Fruit fly (Drosophila melanogaster): Measurements from ENCODE around the gene Fur1.

The Fur1 gene

DNA sequence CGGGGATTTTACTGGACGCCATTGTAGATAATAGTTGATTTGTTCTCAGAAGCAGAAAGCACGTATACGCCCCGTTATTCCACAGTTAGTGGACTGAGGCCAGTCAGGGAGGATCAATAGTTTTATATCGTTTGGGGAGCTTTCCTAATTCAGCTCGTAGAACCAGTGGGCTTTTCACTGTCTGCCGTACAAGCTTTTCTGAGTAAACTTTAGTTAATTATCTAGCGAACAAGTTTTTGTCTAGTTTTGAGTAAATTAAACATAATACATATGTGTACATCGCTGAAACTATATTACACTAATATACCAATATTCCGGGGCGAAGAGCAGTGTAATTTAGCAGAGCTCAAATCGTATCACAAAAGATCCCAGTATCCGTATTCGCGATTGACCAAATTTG is 150.2 kb downstream of the Fur1 start, which contains the start of gene CG10562:
TSS of gene CG10562 (minus strand) at position 101 of the 400 bp plus-strand sequence.
- no peak for TF ChIP-seq ttk (optimal IDR thresholded peaks at IDR 0.05)
- TF ChIP-seq insv (optimal IDR thresholded peaks at IDR 0.05), result no peak
- TF ChIP-seq Sin3A (optimal IDR thresholded peaks at IDR 0.05), result no peak
- TF ChIP-seq h (optimal IDR thresholded peaks at IDR 0.05), result no peak
- no peak for TF ChIP-seq Myc (optimal IDR thresholded peaks at IDR 0.05)
- TF ChIP-seq psq (optimal IDR thresholded peaks at IDR 0.05), result no peak

DNA sequence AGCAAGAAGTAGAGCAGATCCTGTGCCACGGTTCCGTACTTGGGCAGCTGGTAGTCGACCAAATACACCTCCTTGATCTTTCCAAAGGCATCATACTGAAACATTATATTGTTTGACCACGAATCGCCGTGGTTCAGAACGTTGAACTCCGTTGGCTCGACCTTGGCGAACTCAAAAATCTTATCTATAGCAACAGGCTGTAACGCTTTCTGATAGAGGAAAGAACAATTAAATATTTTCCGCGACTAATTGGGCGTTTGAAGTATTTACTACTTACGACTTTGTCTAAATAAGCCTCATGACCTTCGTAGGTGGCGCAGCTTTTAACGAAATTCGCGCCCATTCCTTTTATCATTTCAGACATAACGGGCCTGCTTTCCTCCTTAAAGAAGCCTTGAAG is 151.2 kb downstream of the Fur1 start:
- TF ChIP-seq insv (optimal IDR thresholded peaks at IDR 0.05) (no peak), psq (optimal IDR thresholded peaks at IDR 0.05) (no peak), Myc (optimal IDR thresholded peaks at IDR 0.05) (no peak), ttk (optimal IDR thresholded peaks at IDR 0.05) (no peak), h (optimal IDR thresholded peaks at IDR 0.05) (no peak), Sin3A (optimal IDR thresholded peaks at IDR 0.05) (no peak)

DNA sequence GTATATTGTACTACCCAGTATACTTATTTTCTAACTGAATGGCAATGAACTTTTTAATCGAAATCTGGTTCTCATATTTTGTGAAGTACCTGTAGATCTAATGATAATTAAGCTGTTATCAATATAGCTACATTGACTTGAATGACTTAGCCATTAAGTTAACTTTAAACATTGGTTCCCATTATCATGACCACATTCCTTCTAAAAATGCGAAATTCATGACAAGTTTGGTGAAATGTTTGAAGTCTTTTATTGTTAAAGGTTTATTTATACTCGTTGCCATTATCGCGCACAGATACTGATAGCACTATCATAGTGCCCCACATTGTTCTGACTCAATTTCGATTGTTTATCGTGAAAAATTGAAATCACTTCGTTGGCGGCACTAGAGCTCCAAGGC is 152.0 kb downstream of the Fur1 start:
- TF ChIP-seq Sin3A (optimal IDR thresholded peaks at IDR 0.05), result no peak
- no peak for TF ChIP-seq ttk (optimal IDR thresholded peaks at IDR 0.05)
- no peak for TF ChIP-seq psq (optimal IDR thresholded peaks at IDR 0.05)

DNA sequence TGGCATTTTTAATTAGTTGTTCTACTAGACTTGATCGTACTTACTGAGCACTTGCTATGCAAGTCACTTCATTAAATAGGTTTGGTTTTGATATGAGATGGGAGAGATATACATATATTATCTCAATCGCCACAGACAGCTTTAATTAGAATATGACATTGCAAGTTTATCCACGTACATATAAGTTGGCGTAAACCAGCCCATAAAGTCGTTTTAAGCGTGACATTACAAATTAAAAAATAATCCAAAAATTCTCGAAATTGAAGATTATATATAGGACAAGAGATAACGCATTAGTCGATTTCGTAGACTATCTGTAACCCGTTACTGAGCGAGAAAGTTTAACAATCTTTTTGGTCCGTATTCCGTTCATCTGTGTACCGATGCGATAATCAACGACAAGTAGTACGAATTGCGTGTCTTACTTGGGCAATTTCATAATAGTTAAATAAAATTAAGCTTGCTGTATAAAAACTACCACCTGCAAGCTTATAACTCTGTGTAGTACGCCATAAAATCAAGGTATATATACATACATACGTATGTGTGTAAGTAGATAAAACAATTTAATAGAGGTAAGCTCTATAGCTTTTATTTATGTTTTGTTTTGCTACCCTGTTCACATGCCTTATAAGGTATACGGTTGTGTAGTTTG is 152.7 kb downstream of the Fur1 start, which contains the start of gene CG10560:
TSS of gene CG10560 (minus strand) at position 51 of the 655 bp plus-strand sequence.
- TF ChIP-seq Sin3A (optimal IDR thresholded peaks at IDR 0.05) (no peak), Myc (optimal IDR thresholded peaks at IDR 0.05) (no peak), psq (optimal IDR thresholded peaks at IDR 0.05) (no peak), ttk (optimal IDR thresholded peaks at IDR 0.05) (no peak), insv (optimal IDR thresholded peaks at IDR 0.05) (no peak), h (optimal IDR thresholded peaks at IDR 0.05) (no peak)

DNA sequence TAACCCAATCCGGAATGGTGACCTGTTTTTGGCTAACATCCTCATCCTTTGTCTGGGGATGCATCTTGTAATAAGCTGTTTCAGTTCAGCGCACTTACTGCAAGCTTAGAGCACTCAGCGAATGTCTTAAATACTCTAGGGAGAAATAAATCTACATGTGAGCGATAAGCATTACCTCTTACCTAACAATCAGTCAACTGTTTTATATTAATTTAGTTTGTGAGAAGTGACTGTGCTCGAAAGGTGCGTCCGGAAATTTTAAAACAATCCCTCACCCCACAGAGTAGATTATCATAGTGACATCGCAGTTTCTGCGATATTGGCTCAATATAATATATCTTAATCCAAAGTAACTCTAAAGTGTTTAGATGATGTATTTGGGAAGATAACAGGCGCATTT is 154.8 kb downstream of the Fur1 start, which contains the start of gene CG10553:
TSS of gene CG10553 (minus strand) at position 101 of the 400 bp plus-strand sequence.
- TF ChIP-seq psq (optimal IDR thresholded peaks at IDR 0.05) (no peak), insv (optimal IDR thresholded peaks at IDR 0.05) (no peak), h (optimal IDR thresholded peaks at IDR 0.05) (no peak), Myc (optimal IDR thresholded peaks at IDR 0.05) (no peak), ttk (optimal IDR thresholded peaks at IDR 0.05) (no peak), Sin3A (optimal IDR thresholded peaks at IDR 0.05) (no peak)

DNA sequence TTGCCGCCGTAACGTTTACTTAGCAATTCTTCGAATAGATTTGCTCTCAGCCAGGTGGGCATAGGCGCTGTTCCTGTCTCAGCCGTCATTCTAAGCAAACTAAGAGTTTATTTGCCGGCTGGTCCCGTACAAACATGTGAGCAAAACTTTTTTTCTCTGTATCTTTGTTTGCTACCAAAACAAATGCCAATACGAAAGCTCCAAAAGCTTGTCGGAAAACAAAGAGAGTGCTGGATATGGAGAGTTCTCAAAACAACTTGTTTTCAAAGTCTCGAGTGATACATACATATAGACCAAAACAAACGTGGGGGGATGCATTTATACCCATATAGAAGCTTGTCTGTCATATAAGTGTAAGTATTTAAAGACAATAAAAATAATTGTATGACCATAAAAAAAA is 156.8 kb downstream of the Fur1 start, which contains the start of gene CG10559:
TSS of gene CG10559 (minus strand) at position 101 of the 400 bp plus-strand sequence.
- TF ChIP-seq Myc (optimal IDR thresholded peaks at IDR 0.05), result no peak
- TF ChIP-seq insv (optimal IDR thresholded peaks at IDR 0.05), result no peak
- no peak for TF ChIP-seq h (optimal IDR thresholded peaks at IDR 0.05)
- TF ChIP-seq ttk (optimal IDR thresholded peaks at IDR 0.05), result no peak
- no peak for TF ChIP-seq psq (optimal IDR thresholded peaks at IDR 0.05)
- TF ChIP-seq Sin3A (optimal IDR thresholded peaks at IDR 0.05), result no peak

DNA sequence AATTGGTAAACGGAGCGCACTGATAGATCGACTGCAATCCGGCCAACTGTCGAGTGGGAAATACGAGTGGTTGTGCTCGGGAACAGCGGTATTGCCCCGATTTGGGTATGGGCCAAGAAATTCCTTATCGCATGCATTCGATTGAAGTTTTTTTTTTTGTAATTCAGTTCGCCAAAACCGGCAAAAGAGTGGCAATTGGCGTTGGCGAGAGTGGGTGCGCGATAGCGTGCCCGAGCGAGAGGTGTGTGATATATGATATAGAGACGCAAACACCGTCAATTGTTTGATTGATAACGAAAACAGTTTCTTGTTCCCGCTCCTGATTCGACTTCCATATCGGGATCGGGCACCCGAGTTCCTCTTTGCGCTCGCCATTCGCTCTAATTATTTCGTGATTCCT is 159.1 kb downstream of the Fur1 start, which contains the start of gene CG31087:
TSS of gene CG31087 (minus strand) at position 63 of the 400 bp plus-strand sequence.
- no peak for TF ChIP-seq ttk (optimal IDR thresholded peaks at IDR 0.05)
- TF ChIP-seq insv (optimal IDR thresholded peaks at IDR 0.05), result no peak
- TF ChIP-seq Myc (optimal IDR thresholded peaks at IDR 0.05), result no peak
- TF ChIP-seq psq (optimal IDR thresholded peaks at IDR 0.05), result no peak
- TF ChIP-seq Sin3A (optimal IDR thresholded peaks at IDR 0.05), result no peak
- TF ChIP-seq h (optimal IDR thresholded peaks at IDR 0.05), result no peak

DNA sequence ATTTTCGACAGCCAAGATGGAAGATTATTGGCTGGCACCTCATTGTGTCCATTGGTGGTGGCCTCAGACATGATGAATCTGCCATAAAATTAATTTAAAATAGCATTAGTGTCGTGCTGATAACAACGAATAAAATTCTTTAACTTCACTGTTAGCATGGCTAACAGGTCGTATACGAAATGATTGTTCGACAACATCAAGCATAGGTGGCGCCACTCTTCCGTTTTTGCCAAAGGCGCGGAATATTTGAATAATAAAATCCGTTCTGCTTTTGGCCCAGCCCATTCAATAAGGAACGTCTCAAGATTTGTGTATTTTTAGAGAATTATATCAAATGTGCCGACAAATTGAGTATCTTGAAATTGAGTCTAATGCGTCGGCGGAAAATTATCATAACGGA is 160.3 kb downstream of the Fur1 start:
- TF ChIP-seq h (optimal IDR thresholded peaks at IDR 0.05) (no peak), Myc (optimal IDR thresholded peaks at IDR 0.05) (no peak), psq (optimal IDR thresholded peaks at IDR 0.05) (no peak), insv (optimal IDR thresholded peaks at IDR 0.05) (no peak), ttk (optimal IDR thresholded peaks at IDR 0.05) (no peak), Sin3A (optimal IDR thresholded peaks at IDR 0.05) (no peak)

DNA sequence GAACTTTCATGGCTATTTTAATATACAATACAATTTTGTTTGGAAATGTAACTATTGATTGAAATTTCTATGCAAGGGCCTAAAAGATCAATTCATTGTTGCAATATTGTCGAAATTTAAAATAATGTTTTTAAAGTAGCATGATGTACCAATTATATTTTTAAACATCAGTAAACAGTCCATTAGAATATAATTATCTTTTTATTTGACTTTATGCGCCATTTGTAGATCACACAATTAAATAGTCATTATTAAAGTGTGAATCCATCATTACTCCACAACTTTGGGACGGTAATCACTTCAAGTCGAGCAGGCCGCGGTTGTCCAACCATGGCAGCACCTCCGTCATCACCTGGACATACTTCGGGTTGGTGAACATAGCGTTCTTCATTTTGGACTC is 162.0 kb downstream of the Fur1 start, which contains the start of gene CG31099:
TSS of gene CG31099 (minus strand) at position 101 of the 400 bp plus-strand sequence.
- TF ChIP-seq Sin3A (optimal IDR thresholded peaks at IDR 0.05) (no peak), ttk (optimal IDR thresholded peaks at IDR 0.05) (no peak), insv (optimal IDR thresholded peaks at IDR 0.05) (no peak), psq (optimal IDR thresholded peaks at IDR 0.05) (no peak), h (optimal IDR thresholded peaks at IDR 0.05) (no peak), Myc (optimal IDR thresholded peaks at IDR 0.05) (no peak)

DNA sequence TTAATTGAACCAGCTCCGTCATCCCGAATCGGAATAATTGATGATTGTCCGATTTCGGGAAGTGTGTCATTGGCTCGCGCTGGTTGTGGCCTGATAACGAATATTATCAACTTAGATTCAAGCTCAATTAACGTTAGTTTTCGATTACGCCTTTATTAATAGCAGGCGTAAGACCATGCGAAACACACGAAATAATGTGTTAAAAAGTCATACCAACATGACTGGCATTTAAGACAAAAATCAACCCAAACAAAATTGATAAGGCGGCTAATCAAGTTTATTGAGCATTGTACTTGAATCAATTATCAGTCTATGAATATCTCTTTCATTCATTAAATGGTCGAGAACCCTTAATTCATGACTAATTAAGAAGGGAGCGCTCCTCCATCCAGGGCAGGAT is 163.7 kb downstream of the Fur1 start:
- no peak for TF ChIP-seq psq (optimal IDR thresholded peaks at IDR 0.05)

DNA sequence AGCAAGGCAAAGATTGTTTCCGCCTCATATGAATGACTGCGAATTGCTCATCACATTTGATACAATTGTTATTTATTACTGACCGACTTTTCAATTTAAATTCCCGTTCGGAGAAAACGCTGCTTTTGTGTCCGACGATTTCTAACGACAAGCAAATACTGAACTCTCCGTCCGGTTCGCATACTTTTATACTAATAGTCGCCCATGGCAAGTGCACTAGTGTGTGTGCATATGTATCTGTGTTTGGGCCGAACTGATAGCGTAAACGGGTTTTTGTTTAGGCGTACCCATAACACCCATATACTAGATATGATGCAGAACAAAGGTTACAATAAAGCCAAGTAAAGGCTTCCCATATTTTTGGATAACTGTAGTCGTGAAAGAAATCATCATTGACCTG is 164.6 kb downstream of the Fur1 start, which contains the start of gene CG10550:
TSS of gene CG10550 (minus strand) at position 164 of the 400 bp plus-strand sequence.
- TF ChIP-seq psq (optimal IDR thresholded peaks at IDR 0.05) (no peak), Sin3A (optimal IDR thresholded peaks at IDR 0.05) (no peak), ttk (optimal IDR thresholded peaks at IDR 0.05) (no peak), h (optimal IDR thresholded peaks at IDR 0.05) (no peak), Myc (optimal IDR thresholded peaks at IDR 0.05) (no peak), insv (optimal IDR thresholded peaks at IDR 0.05) (no peak)

DNA sequence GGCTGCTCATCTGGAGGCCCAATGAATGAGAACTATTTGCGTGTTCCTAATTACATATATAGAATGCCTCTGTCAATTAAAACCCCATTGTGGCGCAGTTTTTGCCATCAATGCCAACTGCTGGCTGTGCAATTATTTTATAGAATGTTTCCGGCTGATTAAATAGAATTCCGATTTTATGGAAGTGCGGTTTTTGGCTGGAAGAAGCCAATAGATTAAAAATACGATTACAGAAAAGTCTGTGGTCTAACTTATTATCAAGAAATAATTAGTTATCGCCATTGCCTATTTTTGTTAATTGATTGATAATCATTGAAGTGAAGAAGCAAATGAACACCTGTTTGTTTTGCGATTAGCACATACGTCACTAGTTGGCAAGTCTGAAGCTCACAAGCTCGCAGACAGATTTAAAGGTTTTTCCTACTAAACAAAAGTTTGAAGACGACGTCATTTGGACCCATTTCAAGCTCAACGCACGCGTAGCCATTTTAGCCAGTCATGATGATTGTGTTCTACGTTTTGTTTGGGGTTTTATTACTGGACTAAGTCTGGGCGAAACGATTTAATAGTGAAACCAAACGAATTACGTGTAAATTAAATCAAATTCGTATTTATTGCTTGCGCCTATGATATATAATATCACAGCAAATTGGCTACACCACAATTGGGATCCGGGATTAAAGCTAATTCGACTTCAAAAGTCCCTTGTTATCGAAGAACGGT is 166.9 kb downstream of the Fur1 start:
- TF ChIP-seq Myc (optimal IDR thresholded peaks at IDR 0.05), result no peak
- TF ChIP-seq ttk (optimal IDR thresholded peaks at IDR 0.05), result no peak
- TF ChIP-seq h (optimal IDR thresholded peaks at IDR 0.05), result no peak
- no peak for TF ChIP-seq psq (optimal IDR thresholded peaks at IDR 0.05)
- no peak for TF ChIP-seq insv (optimal IDR thresholded peaks at IDR 0.05)
- TF ChIP-seq Sin3A (optimal IDR thresholded peaks at IDR 0.05), result no peak

Data from Kc167 (cell line).